Fruit fly (Drosophila melanogaster): ENCODE results near the gene Atg17.

Atg17 gene

dm6 chr3R:5622985-5623630 is 46.4 kb upstream of the Atg17 start (continued):
- peak; percentile 78 for TF ChIP-seq Meics (GFP tag; optimal IDR thresholded peaks at IDR 0.05)
- no peak for TF ChIP-seq yki (optimal IDR thresholded peaks at IDR 0.05)
- TF ChIP-seq CG17328 (GFP tag; IDR thresholded peaks at IDR 0.05), result no peak
- TF ChIP-seq E2f2 (GFP tag; IDR thresholded peaks at IDR 0.05), result no peak
- no peak for TF ChIP-seq Doc2 (GFP tag; IDR thresholded peaks at IDR 0.05)
- TF ChIP-seq CG17802 (tag; optimal IDR thresholded peaks at IDR 0.05), result no peak
- no peak for TF ChIP-seq pita (GFP tag; optimal IDR thresholded peaks at IDR 0.05)
- TF ChIP-seq CG16863 (GFP tag; optimal IDR thresholded peaks at IDR 0.05), result peak; percentile 71
- TF ChIP-seq bigmax (GFP tag; optimal IDR thresholded peaks at IDR 0.05), result peak; percentile 62
- TF ChIP-seq CG6272 (GFP tag; IDR thresholded peaks at IDR 0.05), result no peak
- TF ChIP-seq Poxn (GFP tag; IDR thresholded peaks at IDR 0.05), result no peak
- no peak for TF ChIP-seq crol (GFP tag; IDR thresholded peaks at IDR 0.05)
- TF ChIP-seq cad (GFP tag; optimal IDR thresholded peaks at IDR 0.05), result no peak
- TF ChIP-seq CG11723 (GFP tag; optimal IDR thresholded peaks at IDR 0.05), result peak; percentile 73
- TF ChIP-seq Atf6 (GFP tag; IDR thresholded peaks at IDR 0.05), result no peak
- peak; percentile 72 for TF ChIP-seq CG11504 (tag; optimal IDR thresholded peaks at IDR 0.05)
- peak; percentile 36 for TF ChIP-seq CG12155 (GFP tag; optimal IDR thresholded peaks at IDR 0.05)
- TF ChIP-seq CG32532 (GFP tag; IDR thresholded peaks at IDR 0.05), result no peak
- peak; percentile 86 for TF ChIP-seq Hmr (GFP tag; optimal IDR thresholded peaks at IDR 0.05)
- TF ChIP-seq CG13296 (GFP tag; optimal IDR thresholded peaks at IDR 0.05), result peak; percentile 84
- peak; percentile 49 for TF ChIP-seq p53 (GFP tag; optimal IDR thresholded peaks at IDR 0.05)
- TF ChIP-seq Hey (tag; optimal IDR thresholded peaks at IDR 0.05), result peak; percentile 81
- TF ChIP-seq otp (GFP tag; IDR thresholded peaks at IDR 0.05), result no peak
- no peak for TF ChIP-seq CG7357 (GFP tag; IDR thresholded peaks at IDR 0.05)
- peak; percentile 85 for TF ChIP-seq CG2202 (tag; optimal IDR thresholded peaks at IDR 0.05)
- TF ChIP-seq Eip74EF (GFP tag; optimal IDR thresholded peaks at IDR 0.05), result peak in 1 of 2 experiments; percentile 34
- TF ChIP-seq lab (GFP tag; optimal IDR thresholded peaks at IDR 0.05), result peak; percentile 92
- TF ChIP-seq gce (GFP tag; IDR thresholded peaks at IDR 0.05), result no peak
- TF ChIP-seq CTCF (GFP tag; optimal IDR thresholded peaks at IDR 0.05), result peak; percentile 45
- TF ChIP-seq pzg (GFP tag; optimal IDR thresholded peaks at IDR 0.05), result peak; percentile 30
- TF ChIP-seq CG32772 (GFP tag; IDR thresholded peaks at IDR 0.05), result no peak
- TF ChIP-seq CG7928 (GFP tag; optimal IDR thresholded peaks at IDR 0.05), result no peak
- TF ChIP-seq NFAT (GFP tag; IDR thresholded peaks at IDR 0.05), result no peak
- TF ChIP-seq CG12659 (GFP tag; optimal IDR thresholded peaks at IDR 0.05), result peak; percentile 70
- peak; percentile 83 for TF ChIP-seq gsb-n (tag; optimal IDR thresholded peaks at IDR 0.05)
- TF ChIP-seq nerfin-1 (tag; optimal IDR thresholded peaks at IDR 0.05), result peak; percentile 87
- no peak for TF ChIP-seq CG4404 (GFP tag; IDR thresholded peaks at IDR 0.05)
- no peak for TF ChIP-seq Awh (GFP tag; IDR thresholded peaks at IDR 0.05)
- TF ChIP-seq CG3726 (GFP tag; IDR thresholded peaks at IDR 0.05), result no peak
- peak; percentile 66 for TF ChIP-seq CG2712 (tag; optimal IDR thresholded peaks at IDR 0.05)
- peak; percentile 9 for TF ChIP-seq TFAM (GFP tag; optimal IDR thresholded peaks at IDR 0.05)
- TF ChIP-seq zfh1 (GFP tag; IDR thresholded peaks at IDR 0.05), result no peak
- no peak for TF ChIP-seq z (GFP tag; IDR thresholded peaks at IDR 0.05)
- no peak for TF ChIP-seq CG42726 (GFP tag; IDR thresholded peaks at IDR 0.05; ENCODE audit: partially characterized antibody)
- no peak for TF ChIP-seq CG6854 (GFP tag; optimal IDR thresholded peaks at IDR 0.05)
- TF ChIP-seq gcm2 (GFP tag; optimal IDR thresholded peaks at IDR 0.05), result peak; percentile 25
- TF ChIP-seq CG15514 (GFP tag; optimal IDR thresholded peaks at IDR 0.05), result peak; percentile 77
- peak; percentile 85 for TF ChIP-seq HLHmδ (GFP tag; optimal IDR thresholded peaks at IDR 0.05)
- peak; percentile 42 for TF ChIP-seq fu2 (GFP tag; optimal IDR thresholded peaks at IDR 0.05)
- peak; percentile 46 for TF ChIP-seq CG10979 (tag; optimal IDR thresholded peaks at IDR 0.05)
- no peak for TF ChIP-seq Elba2 (GFP tag; optimal IDR thresholded peaks at IDR 0.05)
- TF ChIP-seq E2f1 (GFP tag; IDR thresholded peaks at IDR 0.05), result no peak
